Worm (Caenorhabditis elegans) whole organism, L4 larva: ENCODE measurements around the gene srlf-12.

Source experiments
- dpl-1 ChIP-seq: fragments of 150-350 bp; optimal IDR thresholded peaks from 2 replicates; lab custom pipeline; 2014; ENCODE audit warnings: missing biosample characterization, missing genetic modification reagents, missing genetic modification characterization
- egl-27 ChIP-seq: sonication (generic microtip); optimal IDR thresholded peaks from 3 replicates; lab custom pipeline; 2017; ENCODE audit warnings: missing biosample characterization, missing genetic modification reagents, missing genetic modification characterization
- fos-1 ChIP-seq: fragments of 150-350 bp; optimal IDR thresholded peaks from 2 replicates; lab custom pipeline; 2014; ENCODE audit warnings: missing biosample characterization, missing genetic modification characterization
- hmg-1.1 ChIP-seq: fragments of 200-800 bp; sonication (Bioruptor generic); IDR thresholded peaks from 2 replicates; pipeline ENCODE4 v1.3.6; 2022; ENCODE audit warnings: missing genetic modification reagents, missing genetic modification characterization, missing compliant biosample characterization
- lin-29 ChIP-seq: fragments of 200-800 bp; sonication (Bioruptor generic); IDR thresholded peaks from 2 replicates; pipeline ENCODE4 v1.3.6; 2022; ENCODE audit warnings: missing genetic modification reagents, missing genetic modification characterization, missing compliant biosample characterization
- nhr-102 ChIP-seq: sonication (generic microtip); optimal IDR thresholded peaks from 2 replicates; lab custom pipeline; 2016; ENCODE audit warnings: mild to moderate bottlenecking, missing genetic modification characterization, moderate library complexity, missing compliant biosample characterization
- nhr-76 ChIP-seq: fragments of 150-350 bp; optimal IDR thresholded peaks from 2 replicates; lab custom pipeline; 2014; ENCODE audit warnings: missing biosample characterization, missing genetic modification characterization
- nhr-77 ChIP-seq: fragments of 150-350 bp; optimal IDR thresholded peaks from 2 replicates; lab custom pipeline; 2014; ENCODE audit warnings: missing biosample characterization, missing genetic modification characterization
- spr-1 ChIP-seq: sonication (generic microtip); optimal IDR thresholded peaks from 2 replicates; lab custom pipeline; 2016; ENCODE audit warnings: mild to moderate bottlenecking, missing genetic modification characterization, missing compliant biosample characterization
- unc-130 ChIP-seq: sonication (generic microtip); optimal IDR thresholded peaks from 2 replicates; lab custom pipeline; 2016; ENCODE audit warnings: missing genetic modification reagents, missing genetic modification characterization, missing compliant biosample characterization
- unc-62 ChIP-seq, 3 experiments: fragments of 150-350 bp in 1 of 3; sonication (generic microtip); optimal IDR thresholded peaks in 2 of 3; peaks in 1 of 3; 1 replicate in 1 of 3; 2 replicates in 2 of 3; lab custom pipeline; 2014 to 2017; ENCODE audit warnings: missing biosample characterization in 3 of 3, missing genetic modification characterization in 3 of 3, missing genetic modification reagents in 3 of 3, missing genotype in 1 of 3
- ztf-11 ChIP-seq: fragments of 150-350 bp; optimal IDR thresholded peaks from 2 replicates; lab custom pipeline; 2014; ENCODE audit warnings: missing biosample characterization, missing genetic modification characterization

- TF ChIP-seq lin-29 (GFP tag; lab: Robert Waterston, UW) (no peak), nhr-77 (tag; lab: Kevin White, UChicago) (no peak), nhr-76 (tag; lab: Kevin White, UChicago) (no peak), unc-62 (GFP tag; optimal IDR thresholded peaks at IDR 0.05 in 1 of 2; lab: Kevin White, UChicago) (peak in 1 of 2 experiments; percentile 3), unc-62 (tag; optimal IDR thresholded peaks at IDR 0.05; lab: Kevin White, UChicago) (no peak), unc-130 (GFP tag; lab: Kevin White, UChicago) (no peak), ztf-11 (tag; lab: Kevin White, UChicago) (no peak), dpl-1 (no peak), fos-1 (tag; lab: Kevin White, UChicago) (no peak), spr-1 (tag; lab: Kevin White, UChicago) (no peak), hmg-1.1 (GFP tag; lab: Robert Waterston, UW) (no peak), egl-27 (tag; lab: Kevin White, UChicago) (no peak), nhr-102 (tag; lab: Kevin White, UChicago) (no peak)
These were observed 49.7 kb downstream of the srlf-12 start for ce11 chrIV:10842232-10842631.
